Worm (Caenorhabditis elegans): Measurements from ENCODE around the gene T20B3.14.

T20B3.14 gene

ce11 chrV:16816707-16817106, 4.4 kb downstream of the T20B3.14 start:
- TF ChIP-seq dsc-1 (tag; optimal IDR thresholded peaks at IDR 0.05), result no peak
- TF ChIP-seq elt-3 (tag; optimal IDR thresholded peaks at IDR 0.05), result peak in 2 of 6 experiments; percentile 40 to 72
- TF ChIP-seq dpl-1 (GFP tag; optimal IDR thresholded peaks at IDR 0.05), result peak in 1 of 3 experiments; percentile 18
- no peak for TF ChIP-seq ama-1 (optimal IDR thresholded peaks at IDR 0.05)
- peak in 1 of 2 experiments; percentile 46 for TF ChIP-seq mdl-1 (tag; optimal IDR thresholded peaks at IDR 0.05)
- peak; percentile 94 for TF ChIP-seq elt-2 (tag; optimal IDR thresholded peaks at IDR 0.05)
- no peak for TF ChIP-seq efl-1 (optimal IDR thresholded peaks at IDR 0.05)
- TF ChIP-seq efl-1 (GFP tag; optimal IDR thresholded peaks at IDR 0.05 in 1 of 2), result peak in 1 of 2 experiments; percentile 12
- peak; percentile 16 for TF ChIP-seq nhr-90 (tag; optimal IDR thresholded peaks at IDR 0.05; ENCODE audit: poor library complexity)
- TF ChIP-seq tlp-1 (tag; optimal IDR thresholded peaks at IDR 0.05), result peak; percentile 84
- peak; percentile 32 for TF ChIP-seq nhr-20 (tag; optimal IDR thresholded peaks at IDR 0.05)
- TF ChIP-seq lin-14 (GFP tag; optimal IDR thresholded peaks at IDR 0.05), result peak; percentile 21
- peak in 1 of 2 experiments; percentile 48 for TF ChIP-seq lin-35 (GFP tag; optimal IDR thresholded peaks at IDR 0.05)
- TF ChIP-seq lin-39 (tag; optimal IDR thresholded peaks at IDR 0.05), result no peak
- TF ChIP-seq nhr-71 (tag; optimal IDR thresholded peaks at IDR 0.05), result peak; percentile 27

- TF ChIP-seq efl-1 (optimal IDR thresholded peaks at IDR 0.05) (no peak), efl-1 (GFP tag; optimal IDR thresholded peaks at IDR 0.05 in 1 of 2) (peak in 1 of 2 experiments; percentile 73), ama-1 (optimal IDR thresholded peaks at IDR 0.05) (no peak)
Observed at ce11 chrV:16815261-16815660, 5.9 kb downstream of the T20B3.14 start, which contains the start of gene T20B3.1. Gene T20B3.1, plus strand, starts transcription at chrV:16815561.

- TF ChIP-seq nhr-85 (tag), result peak; percentile 86
- TF ChIP-seq unc-62 (GFP tag; optimal IDR thresholded peaks at IDR 0.05), result no peak
- peak; percentile 28 for TF ChIP-seq elt-2 (tag; optimal IDR thresholded peaks at IDR 0.05)
- peak; percentile 8; the same call in 1 of the 2 replicates for TF ChIP-seq nhr-19 (GFP tag; conservative IDR thresholded peaks at IDR 0.05)
- TF ChIP-seq ztf-4 (tag; optimal IDR thresholded peaks at IDR 0.05), result peak; percentile 19
- TF ChIP-seq mep-1 (tag; optimal IDR thresholded peaks at IDR 0.05), result peak; percentile 3
- TF ChIP-seq ama-1 (optimal IDR thresholded peaks at IDR 0.05), result peak; percentile 3
- no peak for TF ChIP-seq ceh-90 (tag; optimal IDR thresholded peaks at IDR 0.05)
- peak in 3 of 6 experiments; percentile 29 to 66 (median 37) for TF ChIP-seq elt-3 (tag; optimal IDR thresholded peaks at IDR 0.05)
- no peak for TF ChIP-seq nhr-12 (tag; optimal IDR thresholded peaks at IDR 0.05)
- TF ChIP-seq blmp-1 (tag; optimal IDR thresholded peaks at IDR 0.05), result peak; percentile 25
- TF ChIP-seq lin-35 (GFP tag; optimal IDR thresholded peaks at IDR 0.05), result peak in 1 of 2 experiments; percentile 43
- TF ChIP-seq nhr-71 (tag; optimal IDR thresholded peaks at IDR 0.05), result peak; percentile 33
- TF ChIP-seq ets-5 (GFP tag; IDR thresholded peaks at IDR 0.05), result no peak
- TF ChIP-seq nhr-20 (tag; optimal IDR thresholded peaks at IDR 0.05), result peak; percentile 45
- TF ChIP-seq snu-23 (GFP tag; optimal IDR thresholded peaks at IDR 0.05), result peak; percentile 46
- no peak for TF ChIP-seq isw-1 (GFP tag; IDR thresholded peaks at IDR 0.05)
- TF ChIP-seq F16B12.6 (tag; optimal IDR thresholded peaks at IDR 0.05), result no peak
Observed at ce11 chrV:16814541-16815207, 6.4 kb downstream of the T20B3.14 start.

- TF ChIP-seq nhr-77 (tag; optimal IDR thresholded peaks at IDR 0.05) (no peak), hlh-17 (GFP tag; optimal IDR thresholded peaks at IDR 0.05; ENCODE audit: borderline replicate concordance) (no peak), pqm-1 (tag; optimal IDR thresholded peaks at IDR 0.05) (no peak), vab-15 (tag; optimal IDR thresholded peaks at IDR 0.05) (no peak), C16A3.4 (tag; optimal IDR thresholded peaks at IDR 0.05) (no peak), lin-15B (tag; optimal IDR thresholded peaks at IDR 0.05) (no peak), snu-23 (GFP tag; optimal IDR thresholded peaks at IDR 0.05) (no peak), alr-1 (tag; optimal IDR thresholded peaks at IDR 0.05; ENCODE audit: borderline replicate concordance) (no peak), nhr-20 (tag; optimal IDR thresholded peaks at IDR 0.05) (no peak), pag-3 (tag; optimal IDR thresholded peaks at IDR 0.05; ENCODE audit: borderline replicate concordance, insufficient read depth) (no peak), mdl-1 (tag; optimal IDR thresholded peaks at IDR 0.05) (no peak), lin-13 (GFP tag; optimal IDR thresholded peaks at IDR 0.05) (no peak), nhr-90 (tag; optimal IDR thresholded peaks at IDR 0.05; ENCODE audit: poor library complexity) (no peak), fkh-10 (GFP tag; optimal IDR thresholded peaks at IDR 0.05) (no peak), nhr-76 (tag; optimal IDR thresholded peaks at IDR 0.05) (no peak), snpc-4 (tag; optimal IDR thresholded peaks at IDR 0.05) (no peak), fkh-8 (tag; optimal IDR thresholded peaks at IDR 0.05) (no peak), lin-35 (GFP tag; optimal IDR thresholded peaks at IDR 0.05) (no peak), mef-2 (tag; optimal IDR thresholded peaks at IDR 0.05) (no peak)
Observed at ce11 chrV:16812371-16812770, 8.7 kb downstream of the T20B3.14 start.
